Worm (Caenorhabditis elegans) whole organism, L1 larva: ENCODE measurements around the gene C33A12.19.

Experiments used
- egl-13 ChIP-seq: sonication (generic microtip); optimal IDR thresholded peaks from 2 replicates; lab custom pipeline; 2016; ENCODE audit warnings: missing genotype, missing genetic modification reagents, missing genetic modification characterization, missing compliant biosample characterization
- lin-35 ChIP-seq, 2 experiments: fragments of 150-350 bp; optimal IDR thresholded peaks; 2 replicates each; lab custom pipeline; 2014; ENCODE audit warnings: missing biosample characterization in 2 of 2, missing genetic modification characterization in 2 of 2, missing genetic modification reagents in 2 of 2
- pqm-1 ChIP-seq: sonication (generic microtip); optimal IDR thresholded peaks from 3 replicates; lab custom pipeline; 2017; ENCODE audit warnings: missing biosample characterization, missing genetic modification characterization
- skn-1 ChIP-seq: fragments of 150-350 bp; optimal IDR thresholded peaks from 2 replicates; lab custom pipeline; 2014; ENCODE audit warnings: missing biosample characterization, missing genetic modification characterization
- snpc-4 ChIP-seq: fragments of 150-350 bp; optimal IDR thresholded peaks from 2 replicates; lab custom pipeline; 2014; ENCODE audit warnings: missing biosample characterization, missing genetic modification characterization

DNA sequence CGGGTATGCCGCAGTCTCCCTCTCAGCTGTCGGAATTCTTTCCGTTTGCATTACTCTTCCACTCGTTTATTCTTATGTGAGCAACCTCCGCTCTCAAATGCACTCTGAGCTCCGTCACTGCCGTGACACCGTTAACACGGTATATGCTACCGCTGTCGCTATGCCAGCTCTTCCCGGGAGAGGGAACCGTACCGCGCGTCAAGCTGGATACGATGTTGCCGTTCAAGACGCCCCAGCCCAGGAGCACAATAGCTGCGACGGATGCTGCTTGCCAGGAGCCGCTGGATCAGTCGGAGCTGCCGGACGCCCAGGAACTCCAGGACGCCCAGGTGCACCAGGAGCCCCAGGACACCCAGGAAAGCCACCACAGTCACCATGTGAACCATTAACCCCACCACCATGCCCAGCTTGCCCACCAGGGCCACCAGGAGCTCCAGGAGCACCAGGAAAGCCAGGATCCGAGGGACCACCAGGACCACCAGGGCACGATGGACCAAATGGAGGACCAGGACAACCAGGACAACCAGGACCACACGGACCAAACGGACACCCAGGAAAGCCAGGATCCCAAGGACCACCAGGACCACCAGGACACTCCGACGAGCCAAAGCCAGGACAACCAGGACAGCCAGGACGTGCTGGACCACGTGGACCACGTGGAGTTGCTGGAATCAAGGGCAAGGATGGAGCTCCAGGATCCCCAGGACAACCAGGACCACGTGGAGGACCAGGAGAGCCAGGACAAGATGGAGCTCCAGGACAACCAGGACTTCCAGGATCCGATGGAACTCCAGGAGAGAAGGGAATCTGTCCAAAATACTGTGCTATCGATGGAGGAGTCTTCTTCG, 47.0 kb downstream of the C33A12.19 start:
- TF ChIP-seq lin-35 (GFP tag; optimal IDR thresholded peaks at IDR 0.05; lab: Kevin White, UChicago): no peak
- TF ChIP-seq skn-1 (tag; lab: Kevin White, UChicago): no peak
- TF ChIP-seq pqm-1 (tag; lab: Kevin White, UChicago): no peak
- no peak for TF ChIP-seq snpc-4 (tag; lab: Kevin White, UChicago)
- TF ChIP-seq egl-13 (tag; lab: Kevin White, UChicago): no peak
